Worm (Caenorhabditis elegans) whole organism, L3 larva: Measurements from ENCODE around the gene W03B1.5.

ENCODE experiments used
- R02D3.7 ChIP-seq: fragments of 150-350 bp; optimal IDR thresholded peaks from 2 replicates; lab custom pipeline; 2014; ENCODE audit warnings: missing biosample characterization, missing genetic modification characterization
- daf-12 ChIP-seq: fragments of 150-350 bp; optimal IDR thresholded peaks from 2 replicates; lab custom pipeline; 2014; ENCODE audit warnings: missing biosample characterization, missing genetic modification reagents, missing genetic modification characterization
- egl-5 ChIP-seq: fragments of 150-350 bp; optimal IDR thresholded peaks from 2 replicates; lab custom pipeline; 2017; ENCODE audit warnings: missing biosample characterization, missing genetic modification reagents, missing genetic modification characterization, inconsistent platforms
- fkh-10 ChIP-seq: sonication (generic microtip); optimal IDR thresholded peaks from 2 replicates; lab custom pipeline; 2017; ENCODE audit warnings: missing biosample characterization, missing genetic modification reagents, missing genetic modification characterization
- lsy-12 ChIP-seq: sonication (generic microtip); optimal IDR thresholded peaks from 2 replicates; lab custom pipeline; 2016; ENCODE audit warnings: mild to moderate bottlenecking, missing genetic modification characterization, missing compliant biosample characterization
- nhr-23 ChIP-seq: fragments of 150-350 bp; optimal IDR thresholded peaks from 2 replicates; lab custom pipeline; 2014; ENCODE audit warnings: missing biosample characterization, missing genetic modification reagents, missing genetic modification characterization
- pha-4 ChIP-seq: fragments of 150-350 bp; optimal IDR thresholded peaks from 2 replicates; lab custom pipeline; 2014; ENCODE audit warnings: missing biosample characterization, missing genetic modification reagents, missing genetic modification characterization
- pqm-1 ChIP-seq: fragments of 150-350 bp; optimal IDR thresholded peaks from 2 replicates; lab custom pipeline; 2017; ENCODE audit warnings: missing biosample characterization, missing genetic modification characterization, inconsistent platforms
- skn-1 ChIP-seq: fragments of 150-350 bp; optimal IDR thresholded peaks from 2 replicates; lab custom pipeline; 2014; ENCODE audit warnings: missing biosample characterization, missing genetic modification characterization
- zag-1 ChIP-seq: fragments of 150-350 bp; optimal IDR thresholded peaks from 2 replicates; lab custom pipeline; 2014; ENCODE audit warnings: missing biosample characterization, missing genetic modification characterization

- TF ChIP-seq fkh-10: no peak
- TF ChIP-seq R02D3.7 (tag; lab: Kevin White, UChicago): no peak
- TF ChIP-seq zag-1: no peak
- no peak for TF ChIP-seq pqm-1 (tag; lab: Kevin White, UChicago)
- no peak for TF ChIP-seq daf-12 (tag; lab: Kevin White, UChicago)
- TF ChIP-seq skn-1 (tag; lab: Kevin White, UChicago): no peak
- TF ChIP-seq egl-5 (tag; lab: Kevin White, UChicago): no peak
- no peak for TF ChIP-seq lsy-12
- TF ChIP-seq nhr-23 (tag; lab: Kevin White, UChicago): no peak
- no peak for TF ChIP-seq pha-4 (tag; lab: Kevin White, UChicago)
These were observed 50.6 kb downstream of the W03B1.5 start for ce11 chrIV:4398890-4399289.
